Worm (Caenorhabditis elegans): ENCODE results near the gene C34D10.1.

C34D10.1 gene

DNA sequence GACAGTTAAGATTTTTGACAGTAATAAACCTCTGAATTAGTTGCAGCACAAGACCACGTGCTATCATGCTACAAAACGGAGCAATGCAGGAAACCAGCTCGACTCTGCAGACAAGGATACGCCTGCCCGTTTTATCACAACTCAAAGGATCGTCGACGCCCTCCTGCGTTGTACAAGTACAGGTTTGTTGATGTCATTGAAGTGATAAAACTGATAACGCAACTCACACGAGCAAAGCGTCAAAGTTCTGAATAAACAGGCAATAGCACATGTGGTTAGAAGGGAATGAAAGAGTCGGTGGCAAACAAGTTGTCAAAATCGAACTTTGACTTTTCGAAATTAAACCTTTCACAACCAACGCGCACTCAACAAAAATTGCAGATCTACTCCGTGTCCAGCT, 6.6 kb upstream of the C34D10.1 start (continued):
- no peak for TF ChIP-seq lin-13 (GFP tag; optimal IDR thresholded peaks at IDR 0.05)
- no peak for TF ChIP-seq daf-12 (tag; optimal IDR thresholded peaks at IDR 0.05)
- no peak for TF ChIP-seq lin-29 (GFP tag; IDR thresholded peaks at IDR 0.05)
- TF ChIP-seq saeg-2 (GFP tag; IDR thresholded peaks at IDR 0.05), result 0 out of 2 replicates have a peak, but pooled peaks have one; percentile 38
- TF ChIP-seq ZK546.5 (tag; optimal IDR thresholded peaks at IDR 0.05), result no peak
- TF ChIP-seq mep-1 (tag; optimal IDR thresholded peaks at IDR 0.05), result no peak
- TF ChIP-seq lim-7 (GFP tag; IDR thresholded peaks at IDR 0.05), result no peak
- TF ChIP-seq spr-1 (tag; optimal IDR thresholded peaks at IDR 0.05), result no peak
- TF ChIP-seq dmd-8 (GFP tag; IDR thresholded peaks at IDR 0.05), result no peak
- no peak for TF ChIP-seq tra-1 (GFP tag; IDR thresholded peaks at IDR 0.05)
- no peak for TF ChIP-seq fkh-10 (GFP tag; optimal IDR thresholded peaks at IDR 0.05)
- no peak for TF ChIP-seq cey-2 (tag; optimal IDR thresholded peaks at IDR 0.05; ENCODE audit: borderline replicate concordance, insufficient read depth)
- TF ChIP-seq ceh-28 (tag; optimal IDR thresholded peaks at IDR 0.05), result no peak
- TF ChIP-seq mes-2 (tag; optimal IDR thresholded peaks at IDR 0.05; ENCODE audit: poor library complexity, severe bottlenecking), result peak; percentile 47
- no peak for TF ChIP-seq F49E8.2 (tag; optimal IDR thresholded peaks at IDR 0.05; ENCODE audit: borderline replicate concordance)
- no peak for TF ChIP-seq egl-27 (tag; optimal IDR thresholded peaks at IDR 0.05)
- TF ChIP-seq lin-38 (GFP tag; IDR thresholded peaks at IDR 0.05), result no peak
- TF ChIP-seq attf-4 (tag; optimal IDR thresholded peaks at IDR 0.05), result no peak
- TF ChIP-seq hlh-11 (tag; optimal IDR thresholded peaks at IDR 0.05), result peak; percentile 86
- no peak for TF ChIP-seq ctbp-1 (GFP tag; IDR thresholded peaks at IDR 0.05)
- no peak for TF ChIP-seq ZK337.2 (GFP tag; IDR thresholded peaks at IDR 0.05)
- TF ChIP-seq zfp-2 (tag; optimal IDR thresholded peaks at IDR 0.05), result no peak
- TF ChIP-seq lin-15B (tag; optimal IDR thresholded peaks at IDR 0.05), result no peak
- TF ChIP-seq zip-11 (GFP tag; IDR thresholded peaks at IDR 0.05), result no peak
- no peak for TF ChIP-seq nhr-10 (tag; optimal IDR thresholded peaks at IDR 0.05)
- TF ChIP-seq R02D3.7 (tag; optimal IDR thresholded peaks at IDR 0.05), result no peak
- no peak for TF ChIP-seq ceh-20 (GFP tag; IDR thresholded peaks at IDR 0.05)
- TF ChIP-seq lin-39 (tag; optimal IDR thresholded peaks at IDR 0.05), result no peak
- TF ChIP-seq mdt-29 (GFP tag; IDR thresholded peaks at IDR 0.05), result 0 out of 2 replicates have a peak, but pooled peaks have one; percentile 37
- TF ChIP-seq F10B5.3 (tag; optimal IDR thresholded peaks at IDR 0.05), result no peak
- no peak for TF ChIP-seq snpc-4 (tag; optimal IDR thresholded peaks at IDR 0.05)
- TF ChIP-seq jun-1 (tag; optimal IDR thresholded peaks at IDR 0.05), result no peak
- no peak for TF ChIP-seq ceh-62 (tag; optimal IDR thresholded peaks at IDR 0.05)
- TF ChIP-seq T26A8.4 (GFP tag; IDR thresholded peaks at IDR 0.05), result 0 out of 2 replicates have a peak, but pooled peaks have one; percentile 20
- TF ChIP-seq unc-39 (tag; optimal IDR thresholded peaks at IDR 0.05), result no peak
- peak in 1 of 2 experiments; percentile 75 for TF ChIP-seq mdl-1 (tag; optimal IDR thresholded peaks at IDR 0.05)
- no peak for TF ChIP-seq D1046.2 (GFP tag; IDR thresholded peaks at IDR 0.05)
- TF ChIP-seq pha-4 (GFP tag; IDR thresholded peaks at IDR 0.05), result no peak
- TF ChIP-seq pha-4 (tag; optimal IDR thresholded peaks at IDR 0.05), result no peak
- no peak for TF ChIP-seq dmd-9 (GFP tag; IDR thresholded peaks at IDR 0.05)
- no peak for TF ChIP-seq sdz-12 (GFP tag; optimal IDR thresholded peaks at IDR 0.05)
- no peak for TF ChIP-seq aha-1 (tag)
- no peak for TF ChIP-seq nhr-41 (GFP tag; IDR thresholded peaks at IDR 0.05)
- no peak for TF ChIP-seq fos-1 (tag; optimal IDR thresholded peaks at IDR 0.05)
- no peak for TF ChIP-seq nhr-111 (GFP tag; optimal IDR thresholded peaks at IDR 0.05)
- TF ChIP-seq lsy-2 (tag; optimal IDR thresholded peaks at IDR 0.05), result no peak
- no peak for TF ChIP-seq hmg-1.1 (GFP tag; IDR thresholded peaks at IDR 0.05)
- no peak for TF ChIP-seq nhr-42 (GFP tag; IDR thresholded peaks at IDR 0.05)
- no peak for TF ChIP-seq F44E2.7 (GFP tag; IDR thresholded peaks at IDR 0.05)
- TF ChIP-seq Y75B8A.6 (GFP tag; IDR thresholded peaks at IDR 0.05), result no peak
- TF ChIP-seq zip-2 (tag; optimal IDR thresholded peaks at IDR 0.05), result no peak
- TF ChIP-seq ceh-44 (GFP tag; IDR thresholded peaks at IDR 0.05), result no peak
- TF ChIP-seq daf-8 (GFP tag; IDR thresholded peaks at IDR 0.05), result no peak
